Fruit fly (Drosophila melanogaster) whole organism, adult: ENCODE data around the gene H15.

Source experiments
- CG11617 ChIP-seq: fragments of 200-800 bp; sonication (Bioruptor generic); optimal IDR thresholded peaks from 2 replicates; lab custom pipeline; 2017; ENCODE audit warnings: mild to moderate bottlenecking, missing biosample characterization, missing genetic modification reagents, missing genetic modification characterization
- CG12768 ChIP-seq: fragments of 200-800 bp; sonication (Bioruptor generic); optimal IDR thresholded peaks from 2 replicates; lab custom pipeline; 2017; ENCODE audit warnings: missing biosample characterization, missing genetic modification characterization, mild to moderate bottlenecking, moderate library complexity, missing genetic modification reagents
- CG14711 ChIP-seq: fragments of 200-800 bp; sonication (Bioruptor generic); optimal IDR thresholded peaks from 2 replicates; lab custom pipeline; 2018; ENCODE audit warnings: missing biosample characterization, mild to moderate bottlenecking, missing genetic modification characterization, moderate library complexity
- CG1620 ChIP-seq: fragments of 200-800 bp; sonication (Bioruptor generic); optimal IDR thresholded peaks from 2 replicates; lab custom pipeline; 2016; ENCODE audit warnings: missing biosample characterization, missing genetic modification characterization
- CG33017 ChIP-seq: fragments of 200-800 bp; sonication (Bioruptor generic); optimal IDR thresholded peaks from 2 replicates; lab custom pipeline; 2018; ENCODE audit warnings: missing biosample characterization, mild to moderate bottlenecking, missing genetic modification characterization, moderate library complexity
- CG5204 ChIP-seq: fragments of 200-800 bp; sonication (Bioruptor generic); optimal IDR thresholded peaks from 2 replicates; lab custom pipeline; 2016; ENCODE audit warnings: missing biosample characterization, missing genetic modification characterization
- CG7045 ChIP-seq: fragments of 200-800 bp; sonication (Bioruptor generic); optimal IDR thresholded peaks from 2 replicates; lab custom pipeline; 2017; ENCODE audit warnings: missing biosample characterization, mild to moderate bottlenecking, missing genetic modification characterization
- CG7101 ChIP-seq: fragments of 200-800 bp; sonication (Bioruptor generic); optimal IDR thresholded peaks from 2 replicates; lab custom pipeline; 2018; ENCODE audit warnings: missing biosample characterization, mild to moderate bottlenecking, missing genetic modification characterization, moderate library complexity
- Clk ChIP-seq: fragments of 200-800 bp; sonication (Bioruptor generic); optimal IDR thresholded peaks from 2 replicates; lab custom pipeline; 2017; ENCODE audit warnings: missing biosample characterization, missing genetic modification characterization
- Crg-1 ChIP-seq: fragments of 200-800 bp; sonication (Bioruptor generic); optimal IDR thresholded peaks from 2 replicates; lab custom pipeline; 2016; ENCODE audit warnings: missing biosample characterization, missing genetic modification characterization
- Hr96 ChIP-seq: fragments of 200-800 bp; sonication (Bioruptor generic); optimal IDR thresholded peaks from 2 replicates; lab custom pipeline; 2016; ENCODE audit warnings: missing biosample characterization, missing genetic modification characterization
- Mnt ChIP-seq: fragments of 200-800 bp; sonication (Bioruptor generic); optimal IDR thresholded peaks from 2 replicates; lab custom pipeline; 2016; ENCODE audit warnings: missing biosample characterization, mild to moderate bottlenecking, missing genetic modification characterization
- bab1 ChIP-seq: fragments of 200-800 bp; sonication (Bioruptor generic); optimal IDR thresholded peaks from 3 replicates; lab custom pipeline; 2019; ENCODE audit warnings: missing biosample characterization, mild to moderate bottlenecking, missing genetic modification characterization, moderate library complexity
- cic ChIP-seq: fragments of 200-800 bp; sonication (Bioruptor generic); optimal IDR thresholded peaks from 2 replicates; lab custom pipeline; 2017; ENCODE audit warnings: missing biosample characterization, mild to moderate bottlenecking, missing genetic modification characterization, moderate library complexity
- cnc ChIP-seq, 2 experiments: fragments of >200 bp; optimal IDR thresholded peaks; 2 replicates each; lab custom pipeline; 2017
- kay ChIP-seq: fragments of 200-800 bp; sonication (Bioruptor generic); peaks from one replicate; lab custom pipeline; 2016; ENCODE audit warnings: missing biosample characterization, missing genetic modification characterization, borderline replicate concordance
- ovo ChIP-seq: fragments of 200-800 bp; sonication (Bioruptor generic); optimal IDR thresholded peaks from 2 replicates; lab custom pipeline; 2016; ENCODE audit warnings: missing biosample characterization, missing genetic modification characterization
- pad ChIP-seq: fragments of 200-800 bp; sonication (Bioruptor generic); optimal IDR thresholded peaks from 3 replicates; lab custom pipeline; 2017; ENCODE audit warnings: missing biosample characterization, missing genetic modification characterization, mild to moderate bottlenecking, moderate library complexity, missing genetic modification reagents
- tj ChIP-seq: fragments of 200-800 bp; sonication (Bioruptor generic); optimal IDR thresholded peaks from 3 replicates; lab custom pipeline; 2017; ENCODE audit warnings: missing biosample characterization, mild to moderate bottlenecking, missing genetic modification characterization, moderate library complexity
- toe ChIP-seq: fragments of 200-800 bp; sonication (Bioruptor generic); optimal IDR thresholded peaks from 2 replicates; lab custom pipeline; 2016; ENCODE audit warnings: missing biosample characterization, missing genetic modification characterization

Gene H15

DNA sequence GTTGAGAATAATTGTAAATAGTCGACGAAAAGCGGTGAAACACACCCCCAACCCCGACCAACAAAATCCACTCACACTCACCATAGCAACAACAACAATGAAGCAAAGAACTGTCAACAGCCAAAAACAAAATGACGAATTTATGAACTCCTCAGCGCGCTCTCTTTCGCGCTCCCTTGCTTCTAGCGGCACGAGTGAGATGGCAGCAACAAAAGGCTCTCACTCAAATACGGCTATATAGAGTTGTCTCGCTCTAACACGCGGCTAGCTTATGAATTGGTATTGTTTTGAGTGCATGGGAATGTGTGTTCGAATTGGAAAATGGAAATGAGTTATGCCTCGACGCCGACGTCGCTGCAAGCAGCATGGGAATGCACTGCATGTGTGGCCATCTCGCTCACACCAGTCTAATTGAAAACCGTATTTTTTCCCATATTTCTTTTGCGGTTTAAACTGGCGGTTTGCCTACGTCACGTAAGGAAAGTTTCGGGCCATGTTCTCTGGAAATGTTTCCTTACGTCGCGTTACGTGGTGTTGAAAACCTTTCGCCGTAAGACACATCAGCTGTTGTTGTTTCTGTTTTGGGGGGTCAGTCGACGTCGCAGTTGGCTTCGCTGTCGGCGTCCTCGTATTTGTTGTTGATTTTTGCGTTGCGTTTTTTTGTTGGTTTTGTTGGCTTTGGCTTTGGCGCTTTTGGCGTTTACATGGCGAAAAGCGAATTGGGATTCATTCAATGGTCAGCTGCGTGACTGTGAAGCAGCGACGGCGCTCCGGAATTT, at the start of gene H15:
Gene H15, plus strand, starts transcription at position 729 of the 779 bp plus-strand sequence.
- TF ChIP-seq CG14711 (tag; lab: Kevin White, UChicago) = no peak
- no peak for TF ChIP-seq Mnt
- TF ChIP-seq CG12768 (GFP tag; lab: Kevin White, UChicago) = no peak
- TF ChIP-seq Crg-1 (GFP tag; lab: Kevin White, UChicago) = no peak
- no peak for TF ChIP-seq CG11617
- no peak for TF ChIP-seq CG1620
- TF ChIP-seq CG7101 = no peak
- TF ChIP-seq pad (GFP tag; lab: Kevin White, UChicago) = peak; percentile 90
- no peak for TF ChIP-seq CG7045 (GFP tag; lab: Kevin White, UChicago)
- peak; percentile 16 for TF ChIP-seq tj (GFP tag; lab: Kevin White, UChicago)
- no peak for TF ChIP-seq bab1 (GFP tag; lab: Kevin White, UChicago)
- TF ChIP-seq CG33017 = no peak
- no peak for TF ChIP-seq Hr96 (GFP tag; lab: Kevin White, UChicago)
- TF ChIP-seq toe (GFP tag; lab: Kevin White, UChicago) = no peak
- TF ChIP-seq kay (GFP tag; lab: Kevin White, UChicago) = no peak

DNA sequence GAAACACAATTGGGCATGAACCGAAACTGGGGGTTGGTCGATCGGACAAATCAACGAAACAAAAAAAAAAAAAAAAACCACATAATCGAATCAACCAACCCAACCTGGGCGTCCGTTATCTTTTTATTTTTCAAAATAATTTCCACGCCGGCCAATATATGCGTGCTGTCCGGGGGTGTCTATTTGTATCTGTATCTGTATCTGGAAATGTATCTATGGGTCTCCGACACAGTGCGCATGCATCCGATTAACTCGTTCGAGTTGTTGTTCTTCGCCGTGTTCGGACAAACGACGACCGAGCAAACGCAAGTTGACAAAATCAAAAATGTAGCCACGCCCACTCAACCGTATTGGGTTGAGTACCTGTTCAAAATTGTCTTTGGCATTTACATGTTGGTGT, 41.7 kb upstream of the H15 start:
- TF ChIP-seq Clk (GFP tag; lab: Kevin White, UChicago) (no peak), toe (GFP tag; lab: Kevin White, UChicago) (no peak), Mnt (no peak), CG12768 (GFP tag; lab: Kevin White, UChicago) (no peak), Hr96 (GFP tag; lab: Kevin White, UChicago) (no peak), CG7045 (GFP tag; lab: Kevin White, UChicago) (no peak), cic (GFP tag; lab: Kevin White, UChicago) (no peak), ovo (GFP tag; lab: Kevin White, UChicago) (no peak), CG1620 (no peak), pad (GFP tag; lab: Kevin White, UChicago) (no peak), CG7101 (no peak), bab1 (GFP tag; lab: Kevin White, UChicago) (no peak), Crg-1 (GFP tag; lab: Kevin White, UChicago) (no peak), CG5204 (no peak), tj (GFP tag; lab: Kevin White, UChicago) (no peak), cnc (optimal IDR thresholded peaks at IDR 0.05; lab: Kevin White, UChicago) (no peak)

DNA sequence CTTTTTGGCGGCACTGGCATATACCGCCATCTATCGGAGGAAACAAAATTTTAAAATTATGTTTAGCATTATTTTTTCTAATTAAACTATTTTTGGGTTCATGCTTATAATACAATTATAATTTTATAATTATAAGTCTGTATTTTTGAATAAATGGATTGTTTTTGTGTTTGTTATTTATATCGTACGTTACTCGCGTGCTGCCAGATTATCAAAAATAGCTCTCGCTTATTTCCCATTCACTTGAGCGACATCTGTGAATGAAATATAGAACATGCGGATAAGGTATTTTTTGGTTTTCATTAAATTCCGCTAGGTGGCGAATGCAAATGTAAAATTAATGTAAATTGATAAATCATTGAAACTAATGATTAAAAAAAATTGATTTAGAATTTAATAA, 38.2 kb upstream of the H15 start:
- no peak for TF ChIP-seq CG7045 (GFP tag; lab: Kevin White, UChicago)
- TF ChIP-seq CG11617 = no peak
- no peak for TF ChIP-seq CG5204
- TF ChIP-seq CG14711 (tag; lab: Kevin White, UChicago) = no peak
- TF ChIP-seq toe (GFP tag; lab: Kevin White, UChicago) = no peak
- TF ChIP-seq Crg-1 (GFP tag; lab: Kevin White, UChicago) = no peak
- no peak for TF ChIP-seq CG1620
- no peak for TF ChIP-seq Clk (GFP tag; lab: Kevin White, UChicago)
- TF ChIP-seq CG7101 = no peak
- no peak for TF ChIP-seq pad (GFP tag; lab: Kevin White, UChicago)
- TF ChIP-seq Hr96 (GFP tag; lab: Kevin White, UChicago) = no peak
- no peak for TF ChIP-seq CG12768 (GFP tag; lab: Kevin White, UChicago)
- no peak for TF ChIP-seq bab1 (GFP tag; lab: Kevin White, UChicago)
- no peak for TF ChIP-seq CG33017
- TF ChIP-seq tj (GFP tag; lab: Kevin White, UChicago) = no peak
- no peak for TF ChIP-seq cnc (optimal IDR thresholded peaks at IDR 0.05; lab: Kevin White, UChicago)
- TF ChIP-seq kay (GFP tag; lab: Kevin White, UChicago) = no peak
- TF ChIP-seq Mnt = no peak
- no peak for TF ChIP-seq cic (GFP tag; lab: Kevin White, UChicago)
- no peak for TF ChIP-seq ovo (GFP tag; lab: Kevin White, UChicago)

DNA sequence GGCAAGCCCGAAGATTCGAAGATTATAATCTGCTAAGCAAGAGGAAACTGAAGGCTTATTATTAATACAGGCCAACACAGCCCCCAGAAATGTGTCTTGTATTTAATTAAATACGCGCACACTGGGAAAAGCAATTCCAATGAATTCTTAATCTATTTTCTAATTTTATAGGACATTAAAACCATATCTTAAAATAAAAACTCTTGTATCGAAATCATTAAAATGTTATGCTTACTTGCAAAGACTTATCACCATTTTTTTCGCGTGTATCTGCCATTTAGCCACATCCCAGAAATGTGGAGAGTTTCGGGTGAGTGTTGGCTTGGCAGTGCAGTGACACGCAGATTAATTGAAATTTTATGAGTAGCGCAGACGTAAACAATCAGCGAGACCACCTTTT, 36.1 kb upstream of the H15 start:
- TF ChIP-seq bab1 (GFP tag; lab: Kevin White, UChicago) = no peak
- no peak for TF ChIP-seq CG12768 (GFP tag; lab: Kevin White, UChicago)
- TF ChIP-seq CG11617 = no peak
- no peak for TF ChIP-seq CG7045 (GFP tag; lab: Kevin White, UChicago)
- TF ChIP-seq pad (GFP tag; lab: Kevin White, UChicago) = no peak
- TF ChIP-seq tj (GFP tag; lab: Kevin White, UChicago) = no peak
- no peak for TF ChIP-seq ovo (GFP tag; lab: Kevin White, UChicago)
- no peak for TF ChIP-seq CG7101
- TF ChIP-seq kay (GFP tag; lab: Kevin White, UChicago) = no peak
- TF ChIP-seq Mnt = no peak
- no peak for TF ChIP-seq toe (GFP tag; lab: Kevin White, UChicago)
- no peak for TF ChIP-seq Hr96 (GFP tag; lab: Kevin White, UChicago)
- no peak for TF ChIP-seq CG1620
- TF ChIP-seq cic (GFP tag; lab: Kevin White, UChicago) = no peak
- no peak for TF ChIP-seq Clk (GFP tag; lab: Kevin White, UChicago)
- TF ChIP-seq Crg-1 (GFP tag; lab: Kevin White, UChicago) = no peak
- no peak for TF ChIP-seq CG5204
- no peak for TF ChIP-seq CG14711 (tag; lab: Kevin White, UChicago)
- no peak for TF ChIP-seq CG33017
- no peak for TF ChIP-seq cnc (optimal IDR thresholded peaks at IDR 0.05; lab: Kevin White, UChicago)

DNA sequence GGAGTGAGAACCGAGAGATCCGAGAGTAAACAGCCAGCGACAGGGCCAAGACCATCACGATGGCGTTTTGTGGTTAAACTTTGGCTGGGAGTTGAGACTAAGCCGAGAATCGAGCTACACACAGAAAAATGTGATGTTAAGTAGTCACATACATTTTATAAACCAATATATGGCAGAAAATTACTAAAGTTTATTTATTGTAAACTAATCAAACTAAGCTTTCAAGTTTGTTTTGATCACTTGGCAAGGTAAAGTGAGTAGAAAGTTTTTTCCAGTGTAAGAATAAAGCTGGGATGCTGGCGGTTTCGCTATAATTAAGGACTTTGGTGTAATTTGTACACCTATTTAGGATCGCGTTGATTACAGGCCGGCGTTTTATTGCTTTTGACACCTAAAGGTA, 31.5 kb upstream of the H15 start:
- TF ChIP-seq CG5204 = no peak
- TF ChIP-seq cic (GFP tag; lab: Kevin White, UChicago) = no peak
- no peak for TF ChIP-seq CG1620
- no peak for TF ChIP-seq Clk (GFP tag; lab: Kevin White, UChicago)
- TF ChIP-seq tj (GFP tag; lab: Kevin White, UChicago) = no peak
- TF ChIP-seq CG12768 (GFP tag; lab: Kevin White, UChicago) = no peak
- TF ChIP-seq toe (GFP tag; lab: Kevin White, UChicago) = no peak
- TF ChIP-seq Mnt = no peak
- TF ChIP-seq CG7101 = no peak
- TF ChIP-seq CG7045 (GFP tag; lab: Kevin White, UChicago) = no peak
- TF ChIP-seq kay (GFP tag; lab: Kevin White, UChicago) = no peak
- TF ChIP-seq ovo (GFP tag; lab: Kevin White, UChicago) = no peak
- no peak for TF ChIP-seq CG33017
- no peak for TF ChIP-seq Hr96 (GFP tag; lab: Kevin White, UChicago)
- TF ChIP-seq pad (GFP tag; lab: Kevin White, UChicago) = no peak
- TF ChIP-seq CG11617 = no peak
- no peak for TF ChIP-seq cnc (optimal IDR thresholded peaks at IDR 0.05; lab: Kevin White, UChicago)
- no peak for TF ChIP-seq Crg-1 (GFP tag; lab: Kevin White, UChicago)
- TF ChIP-seq bab1 (GFP tag; lab: Kevin White, UChicago) = no peak
